Worm (Caenorhabditis elegans) whole organism, L4/young adult: ENCODE data around the gene spp-12.

Experiments
- dao-5 ChIP-seq: sonication (generic microtip); optimal IDR thresholded peaks from 2 replicates; lab custom pipeline; 2016; ENCODE audit warnings: missing genotype, missing genetic modification characterization, moderate library complexity, missing compliant biosample characterization
- him-1 ChIP-seq: sonication (generic microtip); optimal IDR thresholded peaks from 2 replicates; lab custom pipeline; 2016; ENCODE audit warnings: missing genotype, missing genetic modification reagents, missing genetic modification characterization, missing compliant biosample characterization

ce11 chrV:13840909-13841308 is 48.7 kb upstream of the spp-12 start, which contains the start of gene srx-17:
- no peak for TF ChIP-seq him-1
- TF ChIP-seq dao-5, result no peak
